Worm (Caenorhabditis elegans): ENCODE results near the gene Y75B8A.24.

DNA sequence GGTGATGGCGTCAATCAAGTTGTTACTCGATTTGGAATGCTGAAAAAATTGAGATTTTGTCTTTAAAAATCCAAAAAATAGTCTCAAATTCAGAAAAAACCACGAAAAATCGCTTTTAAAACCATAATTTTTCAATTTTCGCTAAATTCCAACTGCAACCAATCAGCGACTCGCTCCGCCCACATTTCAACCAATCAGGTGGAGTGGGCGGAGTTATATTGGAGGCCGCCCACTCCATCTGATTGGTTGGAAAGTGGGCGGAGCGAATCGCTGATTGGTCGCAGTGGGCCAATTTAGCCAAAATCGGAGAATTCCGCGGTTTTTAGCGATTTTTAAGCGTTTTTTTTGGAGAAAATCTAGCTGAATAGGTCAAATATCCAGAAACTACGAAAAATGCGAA lies 3.7 kb downstream of the Y75B8A.24 start:
- no peak for TF ChIP-seq ztf-11 (tag; optimal IDR thresholded peaks at IDR 0.05)
- TF ChIP-seq ztf-4 (tag; optimal IDR thresholded peaks at IDR 0.05) = no peak
- no peak for TF ChIP-seq elt-1 (tag; optimal IDR thresholded peaks at IDR 0.05)
- no peak for TF ChIP-seq unc-55 (GFP tag; optimal IDR thresholded peaks at IDR 0.05)
- TF ChIP-seq zag-1 (tag; optimal IDR thresholded peaks at IDR 0.05) = no peak
- TF ChIP-seq nhr-129 (tag; optimal IDR thresholded peaks at IDR 0.05) = no peak
- TF ChIP-seq ZK546.5 (tag; optimal IDR thresholded peaks at IDR 0.05) = no peak
- TF ChIP-seq mdl-1 (tag; optimal IDR thresholded peaks at IDR 0.05) = no peak
- TF ChIP-seq nhr-12 (tag; optimal IDR thresholded peaks at IDR 0.05) = no peak

All from whole organism, L2 larva.